Worm (Caenorhabditis elegans) whole organism, L4 larva: ENCODE measurements around the gene otpl-8.
A peak's percentile ranks its signal among the peaks of the same experiment; 100 is the strongest.
"Not testable (repeated sequence)": the region's sequence is repeated elsewhere in the genome, so short reads cannot be mapped to it uniquely, and the experiment has no call there.

Source experiments
- D1046.2 ChIP-seq: fragments of 200-800 bp; sonication (Bioruptor generic); IDR thresholded peaks from 2 replicates; pipeline ENCODE4 v1.3.6; 2022; ENCODE audit warnings: missing genetic modification characterization, missing compliant biosample characterization
- Y105C5A.15 ChIP-seq: fragments of 200-800 bp; sonication (Bioruptor generic); IDR thresholded peaks from 2 replicates; pipeline ENCODE4 v1.3.6; 2022; ENCODE audit warnings: missing genetic modification characterization, missing compliant biosample characterization
- Y5F2A.4 ChIP-seq: fragments of 200-800 bp; sonication (Bioruptor generic); optimal IDR thresholded peaks from 2 replicates; lab custom pipeline; 2018; ENCODE audit warnings: mild to moderate bottlenecking, missing genetic modification characterization, missing compliant biosample characterization
- Y75B8A.6 ChIP-seq: fragments of 200-800 bp; sonication (Bioruptor generic); IDR thresholded peaks from 2 replicates; pipeline ENCODE4 v1.3.6; 2022; ENCODE audit warnings: missing genetic modification reagents, missing genetic modification characterization, missing compliant biosample characterization
- ZK337.2 ChIP-seq: fragments of 200-800 bp; sonication (Bioruptor generic); IDR thresholded peaks from 2 replicates; pipeline ENCODE4 v1.3.6; 2022; ENCODE audit warnings: missing genetic modification reagents, missing genetic modification characterization, missing compliant biosample characterization
- aha-1 ChIP-seq: fragments of 150-350 bp; peaks from one replicate; lab custom pipeline; 2014; ENCODE audit warnings: missing biosample characterization, missing genetic modification characterization
- arid-1 ChIP-seq: fragments of 200-800 bp; sonication (Bioruptor generic); conservative IDR thresholded peaks from 2 replicates; pipeline ENCODE4 v1.3.6; 2022; ENCODE audit warnings: missing genetic modification reagents, missing genetic modification characterization, missing compliant biosample characterization
- ceh-28 ChIP-seq: fragments of 150-350 bp; optimal IDR thresholded peaks from 2 replicates; lab custom pipeline; 2014; ENCODE audit warnings: missing biosample characterization, missing genetic modification reagents, missing genetic modification characterization
- ceh-44 ChIP-seq: fragments of 200-800 bp; sonication (Bioruptor generic); IDR thresholded peaks from 2 replicates; pipeline ENCODE4 v1.3.6; 2022; ENCODE audit warnings: missing genetic modification reagents, missing genetic modification characterization, missing compliant biosample characterization
- ctbp-1 ChIP-seq: fragments of 200-800 bp; sonication (Bioruptor generic); IDR thresholded peaks from 2 replicates; pipeline ENCODE4 v1.3.6; 2022; ENCODE audit warnings: missing genetic modification reagents, missing genetic modification characterization, missing compliant biosample characterization
- daf-16 ChIP-seq, 3 experiments: sonication (generic microtip); optimal IDR thresholded peaks; 2 replicates each; lab custom pipeline; 2016 to 2017; ENCODE audit warnings: missing genetic modification characterization in 3 of 3, missing genetic modification reagents in 3 of 3, mild to moderate bottlenecking in 2 of 3, missing compliant biosample characterization in 2 of 3, missing biosample characterization in 1 of 3, moderate library complexity in 1 of 3
- daf-8 ChIP-seq: fragments of 200-800 bp; sonication (Bioruptor generic); IDR thresholded peaks from 2 replicates; pipeline ENCODE4 v1.3.6; 2022; ENCODE audit warnings: missing genetic modification characterization, missing compliant biosample characterization
- dmd-6 ChIP-seq: fragments of 200-800 bp; sonication (Bioruptor generic); IDR thresholded peaks from 2 replicates; pipeline ENCODE4 v1.3.6; 2022; ENCODE audit warnings: missing genetic modification reagents, missing genetic modification characterization, missing compliant biosample characterization
- dpl-1 ChIP-seq: fragments of 150-350 bp; optimal IDR thresholded peaks from 2 replicates; lab custom pipeline; 2014; ENCODE audit warnings: missing biosample characterization, missing genetic modification reagents, missing genetic modification characterization
- egl-27 ChIP-seq: sonication (generic microtip); optimal IDR thresholded peaks from 3 replicates; lab custom pipeline; 2017; ENCODE audit warnings: missing biosample characterization, missing genetic modification reagents, missing genetic modification characterization
- gei-8 ChIP-seq: fragments of 200-800 bp; sonication (Bioruptor generic); optimal IDR thresholded peaks from 2 replicates; lab custom pipeline; 2018; ENCODE audit warnings: mild to moderate bottlenecking, missing genetic modification characterization, missing compliant biosample characterization
- hlh-11 ChIP-seq: fragments of 200-800 bp; sonication (Bioruptor generic); optimal IDR thresholded peaks from 2 replicates; lab custom pipeline; 2018; ENCODE audit warnings: mild to moderate bottlenecking, missing genetic modification characterization, missing compliant biosample characterization
- lin-15B ChIP-seq: fragments of 150-350 bp; sonication (generic microtip); optimal IDR thresholded peaks from 3 replicates; lab custom pipeline; 2014; ENCODE audit warnings: missing biosample characterization, missing genetic modification characterization
- lin-29 ChIP-seq: fragments of 200-800 bp; sonication (Bioruptor generic); IDR thresholded peaks from 2 replicates; pipeline ENCODE4 v1.3.6; 2022; ENCODE audit warnings: missing genetic modification reagents, missing genetic modification characterization, missing compliant biosample characterization
- lsy-2 ChIP-seq, 2 experiments: fragments of 150-350 bp in 1 of 2; sonication (generic microtip) in 1 of 2; optimal IDR thresholded peaks; 2 replicates each; lab custom pipeline; 2014 to 2017; ENCODE audit warnings: missing biosample characterization in 2 of 2, missing genetic modification characterization in 2 of 2
- mdt-29 ChIP-seq: fragments of 200-800 bp; sonication (Bioruptor generic); IDR thresholded peaks from 2 replicates; pipeline ENCODE4 v1.3.6; 2022; ENCODE audit warnings: missing genetic modification reagents, missing genetic modification characterization, missing compliant biosample characterization
- nhr-10 ChIP-seq: fragments of 150-350 bp; optimal IDR thresholded peaks from 2 replicates; lab custom pipeline; 2014; ENCODE audit warnings: missing biosample characterization, missing genetic modification characterization
- nhr-102 ChIP-seq: sonication (generic microtip); optimal IDR thresholded peaks from 2 replicates; lab custom pipeline; 2016; ENCODE audit warnings: mild to moderate bottlenecking, missing genetic modification characterization, moderate library complexity, missing compliant biosample characterization
- nhr-42 ChIP-seq: fragments of 200-800 bp; sonication (Bioruptor generic); IDR thresholded peaks from 2 replicates; pipeline ENCODE4 v1.3.6; 2022; ENCODE audit warnings: missing genetic modification characterization, missing compliant biosample characterization
- nhr-6 ChIP-seq: fragments of 150-350 bp; optimal IDR thresholded peaks from 2 replicates; lab custom pipeline; 2014; ENCODE audit warnings: missing biosample characterization, missing genetic modification characterization
- pqm-1 ChIP-seq: sonication (generic microtip); optimal IDR thresholded peaks from 2 replicates; lab custom pipeline; 2017; ENCODE audit warnings: missing biosample characterization, missing genetic modification characterization
- set-16 ChIP-seq: fragments of 200-800 bp; sonication (Bioruptor generic); IDR thresholded peaks from 2 replicates; pipeline ENCODE4 v1.3.6; 2022; ENCODE audit warnings: missing genetic modification reagents, missing genetic modification characterization, missing compliant biosample characterization
- snpc-1.2 ChIP-seq: fragments of 200-800 bp; sonication (Bioruptor generic); IDR thresholded peaks from 2 replicates; pipeline ENCODE4 v1.3.6; 2022; ENCODE audit warnings: missing genetic modification reagents, missing genetic modification characterization, missing compliant biosample characterization
- tag-97 ChIP-seq: fragments of 200-800 bp; sonication (Bioruptor generic); IDR thresholded peaks from 2 replicates; pipeline ENCODE4 v1.3.6; 2022; ENCODE audit warnings: missing genetic modification characterization, missing compliant biosample characterization
- unc-62 ChIP-seq, 3 experiments: fragments of 150-350 bp in 1 of 3; sonication (generic microtip); optimal IDR thresholded peaks in 2 of 3; peaks in 1 of 3; 1 replicate in 1 of 3; 2 replicates in 2 of 3; lab custom pipeline; 2014 to 2017; ENCODE audit warnings: missing biosample characterization in 3 of 3, missing genetic modification characterization in 3 of 3, missing genetic modification reagents in 3 of 3, missing genotype in 1 of 3
- zfp-2 ChIP-seq: sonication (generic microtip); optimal IDR thresholded peaks from 2 replicates; lab custom pipeline; 2016; ENCODE audit warnings: mild to moderate bottlenecking, missing genetic modification characterization, missing compliant biosample characterization
- zip-2 ChIP-seq: fragments of 150-350 bp; optimal IDR thresholded peaks from 2 replicates; lab custom pipeline; 2014; ENCODE audit warnings: missing biosample characterization, missing genetic modification characterization
- ztf-7 ChIP-seq: fragments of 150-350 bp; optimal IDR thresholded peaks from 2 replicates; lab custom pipeline; 2014; ENCODE audit warnings: missing biosample characterization, missing genetic modification characterization

The otpl-8 gene

DNA sequence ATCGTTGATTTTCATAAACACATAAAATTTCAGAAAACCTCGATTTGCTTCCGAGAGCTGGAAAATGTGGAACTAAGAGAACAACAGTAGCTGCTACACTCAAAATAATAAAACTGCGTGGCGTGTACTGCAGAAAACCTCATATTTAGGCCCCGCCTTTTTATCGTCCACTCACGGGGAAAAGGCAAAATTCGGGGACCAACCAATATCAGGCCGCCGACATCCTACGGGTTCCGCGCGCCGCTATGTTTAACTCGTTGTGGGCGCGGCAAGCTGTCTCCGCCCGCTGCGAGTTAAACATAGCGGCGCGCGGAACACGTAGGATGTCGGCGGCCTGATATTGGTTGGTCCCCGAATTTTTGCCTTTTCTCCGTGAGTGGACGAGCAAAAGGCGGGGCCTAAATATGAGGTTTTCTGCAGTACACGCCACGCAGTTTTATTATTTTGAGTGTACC lies 37.3 kb upstream of the otpl-8 start, which contains the start of gene F17A2.16:
Gene F17A2.16 (plus strand): TSS at position 405 of the 455 bp plus-strand sequence.
- TF ChIP-seq unc-62 (GFP tag; optimal IDR thresholded peaks at IDR 0.05 in 1 of 2; lab: Kevin White, UChicago) = peak in 1 of 2 experiments; percentile 54
- TF ChIP-seq unc-62 (tag; optimal IDR thresholded peaks at IDR 0.05; lab: Kevin White, UChicago) = not testable (repeated sequence)
- TF ChIP-seq snpc-1.2 (GFP tag; lab: Robert Waterston, UW) = peak; percentile 82

DNA sequence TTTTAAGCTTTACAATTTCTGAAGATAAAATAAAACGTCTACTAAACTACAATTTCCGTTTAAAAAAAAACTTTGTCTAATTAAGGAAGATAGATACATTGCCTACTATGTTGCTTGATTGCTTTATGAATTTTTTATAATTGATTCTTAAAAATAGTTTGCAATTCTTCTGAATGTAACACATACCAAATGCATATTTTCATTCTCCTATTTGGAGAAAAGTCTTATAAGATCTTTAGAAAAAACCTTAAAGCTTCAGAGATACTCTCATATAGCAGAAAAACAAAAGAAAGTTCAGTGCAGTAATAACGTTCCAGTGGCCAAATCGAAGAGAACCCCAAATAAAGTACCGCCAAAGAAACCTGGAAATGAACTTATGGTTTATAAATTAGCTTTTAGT lies 35.8 kb upstream of the otpl-8 start, which contains the start of gene phf-32:
Gene phf-32 (plus strand): TSS at position 301 of the 400 bp plus-strand sequence.
- TF ChIP-seq daf-16 (GFP tag; optimal IDR thresholded peaks at IDR 0.05; lab: Kevin White, UChicago) = no peak
- TF ChIP-seq daf-16 (tag; optimal IDR thresholded peaks at IDR 0.05; lab: Kevin White, UChicago) = no peak
- TF ChIP-seq nhr-102 = no peak
- no peak for TF ChIP-seq nhr-42 (GFP tag; lab: Robert Waterston, UW)
- TF ChIP-seq set-16 = no peak
- TF ChIP-seq dpl-1 (GFP tag; lab: Kevin White, UChicago) = no peak
- no peak for TF ChIP-seq zip-2 (tag; lab: Kevin White, UChicago)
- TF ChIP-seq snpc-1.2 (GFP tag; lab: Robert Waterston, UW) = no peak
- no peak for TF ChIP-seq gei-8 (GFP tag; lab: Kevin White, UChicago)
- no peak for TF ChIP-seq Y105C5A.15 (GFP tag; lab: Robert Waterston, UW)
- TF ChIP-seq tag-97 (GFP tag; lab: Robert Waterston, UW) = no peak
- no peak for TF ChIP-seq dmd-6
- TF ChIP-seq lin-29 = no peak
- TF ChIP-seq hlh-11 (tag; lab: Kevin White, UChicago) = no peak
- no peak for TF ChIP-seq egl-27 (tag; lab: Kevin White, UChicago)
- no peak for TF ChIP-seq ztf-7 (tag; lab: Kevin White, UChicago)
- TF ChIP-seq, all 104 proteins: peak for 0

DNA sequence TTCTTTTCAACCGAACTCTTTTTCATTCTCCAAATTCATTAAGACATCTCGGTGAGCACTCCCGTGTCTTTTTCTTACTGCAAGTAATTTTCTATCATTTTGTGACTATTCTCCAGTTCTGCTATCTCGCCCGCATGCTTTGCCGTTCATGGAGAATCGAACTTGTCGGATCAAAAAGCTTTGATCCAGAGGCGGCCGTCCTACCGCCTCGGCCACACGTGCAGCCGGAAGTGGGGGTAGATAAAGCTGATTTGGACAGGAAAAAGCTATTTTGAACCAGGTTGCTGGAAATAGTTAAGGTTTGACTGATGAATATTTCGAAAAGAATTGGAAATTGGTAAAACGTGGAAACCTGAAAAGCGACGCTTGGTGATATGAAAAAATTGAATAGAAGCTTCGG lies 33.5 kb upstream of the otpl-8 start:
- TF ChIP-seq Y75B8A.6 (GFP tag; lab: Robert Waterston, UW) (no peak), arid-1 (0 out of 2 replicates have a peak, but pooled peaks have one; percentile 13), ceh-44 (GFP tag; lab: Robert Waterston, UW) (peak; percentile 47; the same call in 1 of the 2 replicates), D1046.2 (GFP tag; lab: Robert Waterston, UW) (0 out of 2 replicates have a peak, but pooled peaks have one; percentile 31)

DNA sequence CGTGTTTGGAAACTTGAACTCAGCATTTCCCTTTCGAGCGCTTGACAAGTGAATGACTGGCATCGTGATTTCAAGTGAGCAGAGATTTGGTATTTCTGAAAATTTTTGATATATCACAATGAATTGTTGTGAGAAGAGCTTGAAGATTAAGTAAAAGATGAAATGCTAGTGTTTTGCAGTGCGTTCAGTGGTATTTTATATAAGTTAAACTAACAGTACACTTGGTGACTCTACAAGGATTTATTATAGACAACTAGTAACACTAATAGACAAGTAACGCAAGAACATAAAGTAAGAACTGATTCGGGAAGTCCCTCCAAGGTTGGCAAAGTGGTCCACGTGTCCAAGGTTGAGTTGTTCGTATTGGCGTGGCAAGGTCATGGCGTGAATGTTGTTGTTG lies 32.0 kb upstream of the otpl-8 start, which contains the start of gene dot-1.3:
Gene dot-1.3 (minus strand): TSS at position 101 of the 400 bp plus-strand sequence.
- not testable (repeated sequence) for TF ChIP-seq ctbp-1 (GFP tag; lab: Robert Waterston, UW); lsy-2 (tag; optimal IDR thresholded peaks at IDR 0.05; lab: Kevin White, UChicago); Y5F2A.4 (GFP tag; lab: Kevin White, UChicago)

DNA sequence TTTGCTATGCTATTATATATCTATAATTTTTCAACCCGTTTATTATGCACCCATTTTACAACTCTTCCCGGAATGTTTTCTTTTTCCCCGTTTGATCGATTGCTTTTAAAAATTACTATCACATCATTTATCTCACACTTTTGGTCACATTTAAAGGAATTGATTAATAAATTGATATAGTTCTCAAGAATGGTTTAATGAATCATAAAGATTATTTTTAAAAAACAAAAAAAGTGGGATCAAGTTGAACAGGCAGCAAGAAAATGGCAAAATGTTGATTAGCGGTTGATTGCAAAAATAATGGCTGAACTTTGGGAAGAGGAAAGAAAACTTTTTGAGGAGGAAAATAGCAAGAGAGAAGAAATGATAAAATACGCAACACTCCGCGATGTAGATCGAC lies 29.1 kb upstream of the otpl-8 start, which contains the start of gene W06D11.5:
Gene W06D11.5 (plus strand): TSS at position 301 of the 400 bp plus-strand sequence.
- TF ChIP-seq arid-1 = no peak
- no peak for TF ChIP-seq zfp-2
- no peak for TF ChIP-seq nhr-6
- TF ChIP-seq ZK337.2 = no peak
- TF ChIP-seq daf-8 (GFP tag; lab: Robert Waterston, UW) = no peak
- no peak for TF ChIP-seq lin-15B (tag; lab: Kevin White, UChicago)
- no peak for TF ChIP-seq nhr-10
- no peak for TF ChIP-seq pqm-1
- TF ChIP-seq aha-1 (tag; lab: Kevin White, UChicago) = no peak
- TF ChIP-seq dpl-1 (GFP tag; lab: Kevin White, UChicago) = no peak
- no peak for TF ChIP-seq ceh-28
- TF ChIP-seq daf-16 (GFP tag; optimal IDR thresholded peaks at IDR 0.05; lab: Kevin White, UChicago) = no peak
- TF ChIP-seq daf-16 (tag; optimal IDR thresholded peaks at IDR 0.05; lab: Kevin White, UChicago) = no peak
- TF ChIP-seq Y5F2A.4 (GFP tag; lab: Kevin White, UChicago) = no peak
- no peak for TF ChIP-seq mdt-29 (GFP tag; lab: Robert Waterston, UW)
